Fruit fly (Drosophila melanogaster): Measurements from ENCODE around the gene Fum2.

Gene Fum2

DNA sequence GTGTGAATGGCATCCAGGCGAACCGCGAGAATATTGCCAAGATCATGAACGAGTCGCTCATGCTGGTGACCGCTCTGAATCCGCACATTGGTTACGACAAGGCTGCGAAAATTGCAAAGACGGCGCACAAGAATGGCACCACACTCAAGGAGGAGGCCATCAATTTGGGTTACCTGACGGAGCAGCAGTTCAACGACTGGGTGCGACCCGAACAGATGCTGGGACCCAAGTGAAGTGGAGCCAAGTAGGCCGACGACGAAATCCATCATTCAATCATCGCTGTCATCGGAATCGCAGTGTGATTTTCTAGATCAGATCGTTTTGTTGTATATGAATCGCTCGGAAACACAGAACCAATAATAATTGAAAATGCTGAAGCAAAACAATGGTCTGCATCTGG is at the start of gene Fum2:
TSS of gene Fum2 (plus strand) at position 301 of the 400 bp plus-strand sequence.
- TF ChIP-seq noc (tag; optimal IDR thresholded peaks at IDR 0.05), result no peak

DNA sequence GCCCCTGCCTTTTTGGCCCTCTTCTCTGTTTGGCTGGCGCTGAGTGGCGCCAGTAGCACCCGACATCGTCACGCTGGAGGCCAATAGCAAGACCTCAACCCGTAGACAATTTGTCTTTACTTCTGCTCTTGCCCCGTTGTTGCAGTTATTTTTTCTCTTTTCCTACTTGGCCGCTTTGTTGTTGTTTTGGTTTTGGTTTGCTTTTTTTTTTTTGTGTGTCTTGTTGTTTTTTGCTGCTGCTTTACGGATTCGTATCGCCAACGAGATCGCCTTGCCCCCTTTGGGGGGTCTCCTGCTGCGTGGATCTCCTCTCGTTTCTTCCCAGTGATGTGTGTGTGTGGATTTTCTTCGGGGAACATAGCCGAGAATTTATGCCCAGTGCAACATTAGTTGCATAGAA is 49.7 kb upstream of the Fum2 start:
- no peak for TF ChIP-seq noc (tag; optimal IDR thresholded peaks at IDR 0.05)

DNA sequence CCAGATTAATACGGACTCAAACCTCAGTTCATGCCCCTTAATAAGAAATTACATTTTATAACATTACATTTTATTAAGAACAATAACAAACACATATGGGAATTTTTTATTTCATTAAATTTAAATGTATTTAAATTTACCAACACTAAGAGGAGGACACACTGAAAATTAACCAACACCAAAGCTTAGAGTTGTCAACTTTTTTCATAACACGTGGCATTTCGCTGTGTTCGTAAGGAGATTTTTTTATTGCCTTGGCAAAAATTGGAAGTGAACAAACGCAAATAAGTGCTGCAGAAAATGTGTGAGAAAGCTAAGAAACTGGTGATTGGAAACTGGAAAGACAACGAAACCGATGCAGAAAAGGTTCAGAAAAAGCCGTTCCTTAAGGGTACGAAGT is 47.9 kb upstream of the Fum2 start, which contains the start of gene CG14443:
TSS of gene CG14443 (plus strand) at position 301 of the 400 bp plus-strand sequence.
- TF ChIP-seq noc (tag; optimal IDR thresholded peaks at IDR 0.05), result no peak

DNA sequence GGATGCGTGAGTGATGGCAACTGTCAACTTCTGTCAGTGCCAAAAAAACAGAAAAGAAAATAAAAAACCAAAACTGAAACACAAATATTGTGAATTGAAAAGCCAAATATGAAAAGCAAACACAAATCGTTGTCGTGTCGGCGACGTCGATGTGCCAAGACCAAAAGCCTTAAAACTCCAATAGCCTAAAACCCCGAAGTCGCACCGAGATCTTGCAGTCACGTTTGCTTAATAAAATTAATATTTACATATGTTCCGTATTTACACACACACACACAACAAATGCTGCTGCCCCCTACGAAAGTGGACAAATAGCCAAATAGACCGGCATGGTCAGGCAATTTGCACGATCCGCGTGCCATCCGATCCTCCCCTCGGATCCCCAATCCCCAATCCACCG is 43.4 kb upstream of the Fum2 start:
- no peak for TF ChIP-seq noc (tag; optimal IDR thresholded peaks at IDR 0.05)

DNA sequence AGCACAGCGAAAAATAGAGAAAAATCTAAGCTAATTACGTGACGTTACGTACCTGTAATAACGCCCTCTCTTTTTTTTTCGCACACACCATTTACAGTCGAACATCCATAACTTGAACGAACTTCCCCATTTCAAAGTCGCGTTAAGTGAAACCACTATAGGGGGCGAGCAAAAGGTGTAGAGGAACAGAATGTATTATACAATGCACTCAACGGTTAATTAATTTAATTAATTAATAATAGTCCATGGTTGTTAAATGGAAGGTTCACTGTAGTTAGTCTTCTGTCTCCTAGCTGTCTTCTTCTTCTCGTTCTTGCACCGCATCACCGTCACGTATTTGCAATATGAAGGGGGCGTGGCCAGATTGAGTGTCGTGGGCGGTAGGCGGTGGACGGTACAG is 40.0 kb upstream of the Fum2 start:
- no peak for TF ChIP-seq noc (tag; optimal IDR thresholded peaks at IDR 0.05)

DNA sequence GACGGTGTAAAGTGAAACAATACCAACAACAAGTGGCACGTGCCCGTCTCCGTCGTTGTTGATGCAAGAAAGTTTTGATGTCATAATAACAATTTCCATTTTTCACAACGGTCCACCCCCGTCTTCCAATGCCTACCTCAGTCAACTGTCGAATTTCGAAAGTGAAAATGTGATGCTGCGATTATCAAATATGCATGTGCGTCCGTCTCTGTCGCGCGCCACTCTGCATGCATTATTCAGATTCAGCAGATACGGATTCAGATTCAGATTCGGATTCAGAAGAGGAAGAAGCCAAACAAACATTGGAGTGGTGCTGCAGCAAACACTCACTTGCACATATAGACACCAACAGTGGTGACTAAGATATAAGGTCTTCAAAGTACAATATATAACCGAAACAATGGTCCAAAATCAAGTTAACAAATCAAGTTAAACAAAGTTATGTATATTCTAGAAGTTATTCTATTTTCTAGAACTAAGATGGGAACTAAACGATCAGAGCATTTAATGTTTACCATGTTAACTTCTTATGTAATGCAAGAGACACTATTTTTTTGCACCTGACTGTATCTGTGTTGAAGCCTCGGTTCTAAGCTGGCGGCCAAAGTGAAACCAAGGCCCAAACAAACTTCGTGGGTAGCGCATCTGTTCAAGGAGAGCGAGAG is 38.8 kb upstream of the Fum2 start:
- no peak for TF ChIP-seq noc (tag; optimal IDR thresholded peaks at IDR 0.05)

DNA sequence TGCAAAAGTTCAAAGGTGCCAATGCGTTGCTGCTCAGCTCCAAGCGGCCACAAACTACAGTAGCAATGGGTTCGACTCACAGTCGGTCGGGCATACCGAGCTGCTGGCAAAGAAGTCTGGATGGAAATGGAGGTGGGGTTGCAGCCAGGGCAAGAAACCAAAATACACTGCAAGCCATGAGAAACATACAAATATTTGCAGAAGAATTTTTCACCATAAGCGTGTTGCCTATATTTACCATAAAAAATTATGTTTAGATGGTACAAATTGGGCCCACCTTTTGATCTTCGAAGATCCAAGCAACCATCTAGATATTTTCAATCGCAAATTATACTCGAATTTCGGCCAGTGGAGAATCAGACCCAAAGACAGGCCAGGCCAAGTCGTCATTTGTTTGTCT is 34.7 kb upstream of the Fum2 start:
- no peak for TF ChIP-seq noc (tag; optimal IDR thresholded peaks at IDR 0.05)

DNA sequence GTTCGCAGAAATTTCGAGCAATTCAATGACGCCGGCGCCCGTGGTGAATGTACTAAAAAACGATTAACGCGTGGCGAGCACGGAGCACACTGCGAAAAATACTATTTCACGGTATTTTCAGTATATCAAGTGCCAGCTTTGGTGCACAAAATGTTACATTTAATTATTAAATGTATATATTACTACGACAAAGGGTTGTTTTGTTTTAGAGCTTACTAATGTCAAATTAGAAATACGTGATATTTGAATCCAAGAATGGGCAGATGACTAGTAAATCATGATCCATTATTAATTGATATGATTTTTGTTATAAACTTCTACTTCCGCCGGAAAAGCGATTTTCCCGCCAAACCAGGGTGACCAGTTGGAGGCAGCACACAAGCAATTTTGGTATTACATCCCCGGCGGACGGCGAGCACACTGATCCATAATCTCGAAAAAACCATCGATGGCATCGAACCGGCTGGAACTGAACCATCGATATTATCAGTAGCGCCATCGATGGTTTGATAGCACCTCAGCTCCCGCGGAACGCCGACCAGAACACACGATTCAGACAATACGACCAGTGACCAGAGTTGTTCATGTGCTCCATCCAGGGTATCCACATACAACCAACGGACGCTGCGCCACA is 27.3 kb upstream of the Fum2 start, which contains the start of the genes CG3226 and Cdc7:
TSS of gene CG3226 (minus strand) at position 51 of the 634 bp plus-strand sequence.
TSS of gene Cdc7 (plus strand) at position 344 of the 634 bp plus-strand sequence.
- peak; percentile 66 for TF ChIP-seq noc (tag; optimal IDR thresholded peaks at IDR 0.05)

DNA sequence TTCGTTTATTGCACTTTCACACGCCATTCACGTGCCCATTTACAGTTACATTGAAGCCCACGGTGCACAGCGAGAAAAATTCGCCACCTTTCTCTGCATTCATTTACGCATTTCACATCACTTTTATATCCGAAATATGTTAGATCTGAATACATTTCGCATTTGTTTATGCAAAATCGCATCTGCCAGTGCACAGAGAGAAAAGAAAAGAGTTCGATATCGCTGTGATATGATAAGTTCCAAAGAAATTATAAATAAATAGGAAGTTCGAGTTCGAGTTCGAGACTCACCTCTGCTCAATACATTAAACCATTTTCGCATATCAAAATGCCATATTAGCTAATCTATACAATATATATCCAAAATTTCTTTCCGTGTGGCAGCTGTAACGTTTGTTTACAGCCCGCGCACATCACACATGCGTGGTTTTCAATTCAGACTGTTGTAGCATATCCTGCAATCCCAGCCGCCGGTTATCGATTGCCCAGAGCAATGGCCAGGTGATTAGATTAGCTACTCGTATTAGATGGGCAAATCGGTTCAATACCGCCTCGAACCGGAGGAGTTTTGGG is 25.5 kb upstream of the Fum2 start:
- TF ChIP-seq noc (tag; optimal IDR thresholded peaks at IDR 0.05), result peak; percentile 80

DNA sequence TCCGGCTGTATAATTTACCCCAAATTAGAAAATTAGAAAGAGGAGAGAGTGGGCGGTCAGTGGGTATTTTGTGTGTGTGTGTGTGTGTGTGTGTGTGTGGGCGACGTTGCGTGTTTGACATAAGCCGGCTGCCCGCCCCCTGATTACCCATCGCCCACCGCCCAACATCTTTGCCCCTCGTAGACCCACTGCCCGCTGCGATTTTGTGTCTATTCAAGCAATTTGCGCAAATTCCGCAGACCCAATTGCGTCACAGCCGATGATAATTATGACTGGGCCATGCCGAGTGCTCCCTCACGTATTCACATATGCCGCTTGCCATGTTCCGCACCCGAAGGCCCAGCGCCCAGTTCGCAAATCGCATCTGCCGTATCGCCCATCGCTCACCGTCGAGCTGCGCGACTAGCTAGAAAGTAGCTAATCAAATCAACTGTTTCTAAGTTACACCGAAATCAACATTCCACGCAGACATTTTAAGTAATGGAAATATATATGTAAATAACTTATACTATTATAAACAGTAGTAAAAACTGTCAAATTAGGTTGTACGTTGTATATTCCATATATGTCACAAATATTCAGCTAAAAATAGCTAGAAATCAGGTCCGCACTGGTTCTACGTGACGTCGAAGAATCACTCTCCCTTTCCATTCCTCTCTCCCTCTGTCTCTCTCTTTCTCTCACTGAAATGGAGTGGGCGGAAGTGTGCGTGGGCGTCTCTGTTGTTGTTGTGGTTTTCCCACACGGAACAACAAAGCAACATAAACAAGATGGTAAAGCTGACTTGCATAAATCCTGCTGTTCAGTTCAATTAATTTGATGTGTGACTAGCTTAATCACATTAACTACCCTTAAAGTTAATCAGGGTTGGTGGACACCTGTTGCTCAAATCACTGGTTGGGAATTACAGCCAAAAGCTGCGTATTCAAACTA is 24.7 kb upstream of the Fum2 start:
- peak; percentile 74 for TF ChIP-seq noc (tag; optimal IDR thresholded peaks at IDR 0.05)

DNA sequence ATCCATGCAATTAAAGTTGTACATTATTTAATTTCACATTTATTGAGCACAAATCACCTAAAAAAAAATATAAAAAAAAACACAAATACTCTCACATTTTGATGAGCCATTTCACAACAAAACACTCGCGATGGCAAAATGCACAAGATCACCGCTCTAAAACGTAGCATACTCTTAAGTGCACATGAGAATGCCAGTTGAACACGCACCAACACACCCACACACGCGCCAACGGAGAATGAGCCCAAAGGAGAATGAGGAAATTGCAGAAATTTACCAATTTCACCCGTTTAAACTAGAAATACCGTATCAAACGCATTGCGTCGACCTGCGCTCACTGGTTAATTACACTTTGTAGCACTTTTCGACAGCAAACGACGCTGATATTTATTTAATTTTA is 21.6 kb upstream of the Fum2 start:
- no peak for TF ChIP-seq noc (tag; optimal IDR thresholded peaks at IDR 0.05)

DNA sequence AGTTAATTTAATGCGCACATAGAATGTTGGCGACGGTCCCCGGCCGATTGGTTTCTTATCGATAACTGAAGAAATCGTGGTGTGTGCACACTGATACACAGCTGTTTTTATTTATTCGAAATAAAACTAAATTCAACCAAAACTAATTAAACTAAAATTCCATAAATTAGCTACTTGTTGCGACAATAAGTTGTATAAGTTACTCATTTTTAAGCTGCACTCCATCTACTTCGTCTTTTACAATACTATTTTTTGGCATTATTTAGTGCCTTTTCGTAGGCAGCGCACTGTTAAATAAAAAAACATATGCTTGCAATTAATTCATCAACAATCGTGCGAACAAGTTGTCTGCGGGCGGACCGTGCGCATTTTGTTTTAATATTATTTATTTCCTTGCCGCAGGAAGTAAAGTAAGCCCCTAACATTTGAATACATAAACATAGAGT is 20.2 kb upstream of the Fum2 start, which contains the start of the genes CG3224 and Ctr1A:
TSS of gene CG3224 (minus strand) at position 71 of the 446 bp plus-strand sequence.
TSS of gene Ctr1A (plus strand) at position 256 of the 446 bp plus-strand sequence.
- peak; percentile 14 for TF ChIP-seq noc (tag; optimal IDR thresholded peaks at IDR 0.05)

DNA sequence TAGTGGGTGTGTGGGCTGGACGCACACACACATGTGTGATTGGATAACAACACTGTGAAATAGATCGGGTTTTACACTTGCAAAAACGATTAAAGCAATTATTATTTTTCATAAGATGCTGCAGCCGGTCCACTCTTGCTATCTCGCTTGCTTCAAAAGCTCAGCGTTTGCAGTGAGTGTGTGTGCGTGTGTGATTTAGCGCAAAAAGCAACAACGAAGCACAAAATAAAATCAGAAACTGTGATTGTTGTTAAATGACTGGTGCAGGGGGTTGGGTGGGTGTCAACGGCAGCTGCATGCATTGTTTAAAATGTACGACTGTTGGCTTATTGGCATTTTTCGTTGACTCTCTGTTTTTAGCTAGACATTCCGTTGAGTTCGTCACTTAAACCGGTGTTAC is 19.7 kb upstream of the Fum2 start:
- no peak for TF ChIP-seq noc (tag; optimal IDR thresholded peaks at IDR 0.05)

DNA sequence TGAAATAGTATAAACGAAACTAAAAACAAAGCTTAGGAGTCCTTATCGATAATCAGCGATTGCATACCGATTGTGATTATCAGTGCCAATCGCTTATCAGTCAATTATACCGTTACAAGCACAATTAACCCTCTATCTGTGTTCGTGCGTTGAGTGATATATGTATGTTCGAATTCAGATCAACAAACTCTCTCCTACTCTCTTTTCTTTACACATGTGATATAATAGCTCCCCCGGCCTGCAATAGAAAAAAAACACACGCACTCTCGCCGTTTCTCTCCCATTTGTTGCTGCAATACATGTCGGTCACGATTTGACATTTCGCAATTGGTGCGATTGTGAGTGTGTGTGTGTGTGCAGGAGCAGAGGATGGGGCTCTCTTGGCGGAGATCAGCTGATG is 19.2 kb upstream of the Fum2 start:
- TF ChIP-seq noc (tag; optimal IDR thresholded peaks at IDR 0.05), result no peak

DNA sequence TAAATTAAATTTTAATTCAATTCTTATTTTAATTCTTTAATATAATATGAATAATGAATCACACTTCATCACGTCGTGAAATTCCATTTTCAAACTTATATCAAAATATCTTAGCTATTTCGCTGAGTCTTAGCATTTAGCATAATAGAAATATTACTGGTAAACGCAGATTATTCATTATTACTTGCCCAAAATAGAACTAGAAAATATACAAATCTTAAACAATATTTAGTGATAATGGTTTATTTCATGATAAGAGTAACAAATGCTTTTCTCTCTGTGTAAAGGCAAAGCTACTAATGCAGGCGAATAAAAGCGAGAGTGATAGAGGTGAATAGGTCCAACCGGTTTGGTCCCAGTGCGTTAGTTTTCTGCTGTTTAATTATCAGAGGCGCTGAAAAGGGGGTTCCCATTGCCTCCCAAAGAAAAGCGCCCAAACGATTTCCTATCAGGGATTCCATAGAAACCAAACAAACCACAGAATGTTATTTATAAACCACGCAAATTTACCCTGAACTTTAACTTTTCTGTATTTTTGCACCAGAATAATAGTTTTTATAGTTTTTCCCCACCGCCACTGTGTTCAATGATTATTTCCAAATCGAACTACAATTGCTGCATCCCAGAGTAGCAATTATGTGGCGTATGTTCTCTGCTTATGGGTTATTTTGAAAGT is 18.6 kb upstream of the Fum2 start:
- TF ChIP-seq noc (tag; optimal IDR thresholded peaks at IDR 0.05), result no peak

Measured in whole organism, larva.